Worm (Caenorhabditis elegans): ENCODE data around the gene C28H8.3.

The C28H8.3 gene

ce11 chrIII:5939453-5940296 lies 31.2 kb downstream of the C28H8.3 start, which contains the start of gene ubq-1:
TSS of gene ubq-1 (plus strand) at chrIII:5940254.
- TF ChIP-seq nhr-10 (tag; optimal IDR thresholded peaks at IDR 0.05) (no peak), mep-1 (tag; optimal IDR thresholded peaks at IDR 0.05) (peak; percentile 19), lim-7 (GFP tag; IDR thresholded peaks at IDR 0.05) (0 out of 2 replicates have a peak, but pooled peaks have one; percentile 42), egl-43 (GFP tag; IDR thresholded peaks at IDR 0.05) (peak; percentile 37; the same call in 1 of the 2 replicates), ama-1 (optimal IDR thresholded peaks at IDR 0.05) (no peak), daf-19 (GFP tag; conservative IDR thresholded peaks at IDR 0.05) (no peak), mxl-3 (GFP tag; optimal IDR thresholded peaks at IDR 0.05) (no peak), ztf-7 (tag; optimal IDR thresholded peaks at IDR 0.05) (peak; percentile 12), arid-1 (GFP tag; conservative IDR thresholded peaks at IDR 0.05) (0 out of 2 replicates have a peak, but pooled peaks have one; percentile 3), daf-16 (GFP tag; optimal IDR thresholded peaks at IDR 0.05) (no peak), daf-16 (tag; optimal IDR thresholded peaks at IDR 0.05) (peak; percentile 0), ctbp-1 (GFP tag; IDR thresholded peaks at IDR 0.05) (peak; percentile 51), T20F7.1 (GFP tag; optimal IDR thresholded peaks at IDR 0.05) (peak; percentile 12), mdt-29 (GFP tag; IDR thresholded peaks at IDR 0.05) (no peak), hlh-30 (tag; optimal IDR thresholded peaks at IDR 0.05; ENCODE audit: insufficient read depth) (peak; percentile 92), T26A8.4 (GFP tag; IDR thresholded peaks at IDR 0.05) (peak; percentile 25), lin-13 (GFP tag; optimal IDR thresholded peaks at IDR 0.05) (no peak), ceh-44 (GFP tag; IDR thresholded peaks at IDR 0.05) (0 out of 2 replicates have a peak, but pooled peaks have one; percentile 1), hlh-11 (tag; optimal IDR thresholded peaks at IDR 0.05) (no peak), lin-29 (GFP tag; IDR thresholded peaks at IDR 0.05) (peak; percentile 50; the same call in 1 of the 2 replicates), mes-2 (tag; optimal IDR thresholded peaks at IDR 0.05; ENCODE audit: poor library complexity, severe bottlenecking) (peak; percentile 10), madf-5 (GFP tag; IDR thresholded peaks at IDR 0.05) (0 out of 4 replicates have a peak, but pooled peaks of 1 of the 2 experiments have one; percentile 61), unc-62 (GFP tag; optimal IDR thresholded peaks at IDR 0.05 in 1 of 2) (peak in 1 of 2 experiments; percentile 96), unc-62 (tag; optimal IDR thresholded peaks at IDR 0.05) (no peak), nhr-237 (tag; optimal IDR thresholded peaks at IDR 0.05) (no peak), pha-4 (GFP tag; IDR thresholded peaks at IDR 0.05) (peak; percentile 27; the same call in 1 of the 2 replicates), pha-4 (tag; optimal IDR thresholded peaks at IDR 0.05) (no peak), aha-1 (tag) (peak; percentile 48)

ce11 chrIII:5940525-5940974 lies 32.0 kb downstream of the C28H8.3 start:
- TF ChIP-seq hif-1 (tag; optimal IDR thresholded peaks at IDR 0.05): peak in 1 of 2 experiments; percentile 62
- TF ChIP-seq ceh-62 (tag; optimal IDR thresholded peaks at IDR 0.05): no peak
- no peak for TF ChIP-seq fkh-10 (GFP tag; optimal IDR thresholded peaks at IDR 0.05)
- TF ChIP-seq ztf-7 (tag; optimal IDR thresholded peaks at IDR 0.05): no peak
- peak; percentile 97 for TF ChIP-seq ama-1 (optimal IDR thresholded peaks at IDR 0.05)
- peak; percentile 90 for TF ChIP-seq mxl-3 (GFP tag; optimal IDR thresholded peaks at IDR 0.05)
- TF ChIP-seq R02D3.7 (tag; optimal IDR thresholded peaks at IDR 0.05): no peak
- no peak for TF ChIP-seq daf-16 (GFP tag; optimal IDR thresholded peaks at IDR 0.05)
- peak; percentile 36 for TF ChIP-seq daf-16 (tag; optimal IDR thresholded peaks at IDR 0.05)
- peak; percentile 30; the same call in 1 of the 2 replicates for TF ChIP-seq dmd-8 (GFP tag; IDR thresholded peaks at IDR 0.05)
- 0 out of 2 replicates have a peak, but pooled peaks have one; percentile 28 for TF ChIP-seq mxl-2 (GFP tag; conservative IDR thresholded peaks at IDR 0.05)
- no peak for TF ChIP-seq Y48G9A.11 (GFP tag; IDR thresholded peaks at IDR 0.05)
- peak; percentile 40 for TF ChIP-seq spr-1 (tag; optimal IDR thresholded peaks at IDR 0.05)
- TF ChIP-seq F37D6.2 (tag; optimal IDR thresholded peaks at IDR 0.05): no peak
- TF ChIP-seq Y105C5A.15 (GFP tag; IDR thresholded peaks at IDR 0.05): no peak
- peak; percentile 71 for TF ChIP-seq ctbp-1 (GFP tag; IDR thresholded peaks at IDR 0.05)
- peak; percentile 53 for TF ChIP-seq lin-38 (GFP tag; IDR thresholded peaks at IDR 0.05)
- no peak for TF ChIP-seq ZK337.2 (GFP tag; IDR thresholded peaks at IDR 0.05)
- TF ChIP-seq dpl-1 (GFP tag; optimal IDR thresholded peaks at IDR 0.05): no peak
- TF ChIP-seq mdt-29 (GFP tag; IDR thresholded peaks at IDR 0.05): 0 out of 2 replicates have a peak, but pooled peaks have one; percentile 50
- no peak for TF ChIP-seq gei-8 (GFP tag; optimal IDR thresholded peaks at IDR 0.05)
- no peak for TF ChIP-seq zfp-2 (tag; optimal IDR thresholded peaks at IDR 0.05)
- TF ChIP-seq pqm-1 (tag; optimal IDR thresholded peaks at IDR 0.05): peak; percentile 42
- TF ChIP-seq nhr-48 (tag; optimal IDR thresholded peaks at IDR 0.05): no peak
- TF ChIP-seq vab-7 (GFP tag; IDR thresholded peaks at IDR 0.05): no peak; the same call in 1 of the 2 replicates
- TF ChIP-seq aha-1 (tag): peak; percentile 99
- no peak for TF ChIP-seq zfp-3 (GFP tag; conservative IDR thresholded peaks at IDR 0.05)
- no peak for TF ChIP-seq Y75B8A.6 (GFP tag; IDR thresholded peaks at IDR 0.05)

All from whole organism, L4 larva.